Worm (Caenorhabditis elegans) whole organism, mixed stage, embryonic: ENCODE data around the gene gpx-4.

Experiments used
- M03D4.4 ChIP-seq: sonication (generic microtip); optimal IDR thresholded peaks from 2 replicates; lab custom pipeline; 2017; ENCODE audit warnings: mild to moderate bottlenecking, missing genetic modification characterization, missing compliant biosample characterization
- bed-3 ChIP-seq: fragments of 200-800 bp; sonication (Bioruptor generic); optimal IDR thresholded peaks from 3 replicates; lab custom pipeline; 2018; ENCODE audit warnings: mild to moderate bottlenecking, missing genetic modification characterization, moderate library complexity, missing compliant biosample characterization
- blmp-1 ChIP-seq: fragments of 150-350 bp; optimal IDR thresholded peaks from 2 replicates; lab custom pipeline; 2014; ENCODE audit warnings: missing biosample characterization, missing genetic modification characterization
- ceh-39 ChIP-seq: fragments of 150-350 bp; optimal IDR thresholded peaks from 2 replicates; lab custom pipeline; 2014; ENCODE audit warnings: missing biosample characterization, missing genetic modification characterization
- ceh-43 ChIP-seq: fragments of 200-800 bp; sonication (Bioruptor generic); optimal IDR thresholded peaks from 2 replicates; lab custom pipeline; 2018; ENCODE audit warnings: mild to moderate bottlenecking, missing genetic modification characterization, moderate library complexity, missing compliant biosample characterization
- ceh-83 ChIP-seq: fragments of 200-800 bp; sonication (Bioruptor generic); optimal IDR thresholded peaks from 2 replicates; lab custom pipeline; 2018; ENCODE audit warnings: mild to moderate bottlenecking, missing genetic modification characterization, missing compliant biosample characterization
- ces-1 ChIP-seq: fragments of 150-350 bp; optimal IDR thresholded peaks from 2 replicates; lab custom pipeline; 2014; ENCODE audit warnings: missing biosample characterization, missing genetic modification reagents, missing genetic modification characterization
- cnd-1 ChIP-seq: fragments of 200-800 bp; sonication (Bioruptor generic); optimal IDR thresholded peaks from 2 replicates; lab custom pipeline; 2018; ENCODE audit warnings: mild to moderate bottlenecking, missing genetic modification characterization, missing compliant biosample characterization
- drap-1 ChIP-seq: fragments of 200-800 bp; sonication (Bioruptor generic); optimal IDR thresholded peaks from 3 replicates; lab custom pipeline; 2018; ENCODE audit warnings: mild to moderate bottlenecking, missing genetic modification characterization, missing compliant biosample characterization
- elt-1 ChIP-seq: sonication (generic microtip); optimal IDR thresholded peaks from 2 replicates; lab custom pipeline; 2017; ENCODE audit warnings: missing genetic modification characterization, mild to moderate bottlenecking, missing compliant biosample characterization, antibody characterized with exemption, moderate library complexity, borderline replicate concordance; ENCODE audit not compliant: insufficient read depth
- elt-3 ChIP-seq: fragments of 150-350 bp; optimal IDR thresholded peaks from 2 replicates; lab custom pipeline; 2014; ENCODE audit warnings: missing biosample characterization, missing genetic modification characterization
- flh-1 ChIP-seq: fragments of 200-800 bp; sonication (Bioruptor generic); optimal IDR thresholded peaks from 2 replicates; lab custom pipeline; 2018; ENCODE audit warnings: mild to moderate bottlenecking, missing genetic modification characterization, moderate library complexity, missing compliant biosample characterization
- ham-2 ChIP-seq: fragments of 200-800 bp; sonication (Bioruptor generic); optimal IDR thresholded peaks from 2 replicates; lab custom pipeline; 2018; ENCODE audit warnings: mild to moderate bottlenecking, missing genetic modification characterization, missing compliant biosample characterization
- hlh-1 ChIP-seq: fragments of 150-350 bp; optimal IDR thresholded peaks from 2 replicates; lab custom pipeline; 2014; ENCODE audit warnings: missing biosample characterization, missing genetic modification reagents, missing genetic modification characterization
- lin-13 ChIP-seq: fragments of 150-350 bp; optimal IDR thresholded peaks from 2 replicates; lab custom pipeline; 2014; ENCODE audit warnings: missing biosample characterization, missing genetic modification characterization
- lin-32 ChIP-seq: fragments of 200-800 bp; sonication (Bioruptor generic); optimal IDR thresholded peaks from 2 replicates; lab custom pipeline; 2018; ENCODE audit warnings: mild to moderate bottlenecking, missing genetic modification characterization, missing compliant biosample characterization
- lsy-2 ChIP-seq: fragments of 150-350 bp; optimal IDR thresholded peaks from 2 replicates; lab custom pipeline; 2014; ENCODE audit warnings: missing biosample characterization, missing genetic modification characterization
- mab-5 ChIP-seq: fragments of 150-350 bp; optimal IDR thresholded peaks from 2 replicates; lab custom pipeline; 2014; ENCODE audit warnings: missing biosample characterization, missing genetic modification characterization
- mep-1 ChIP-seq: fragments of 150-350 bp; optimal IDR thresholded peaks from 2 replicates; lab custom pipeline; 2017; ENCODE audit warnings: missing biosample characterization, missing genetic modification reagents, missing genetic modification characterization, inconsistent platforms
- mls-2 ChIP-seq: sonication (generic microtip); optimal IDR thresholded peaks from 2 replicates; lab custom pipeline; 2016; ENCODE audit warnings: mild to moderate bottlenecking, missing genetic modification characterization, moderate library complexity, missing compliant biosample characterization
- nhr-12 ChIP-seq: fragments of 150-350 bp; optimal IDR thresholded peaks from 2 replicates; lab custom pipeline; 2014; ENCODE audit warnings: missing biosample characterization, missing genetic modification characterization
- nhr-2 ChIP-seq: fragments of 150-350 bp; optimal IDR thresholded peaks from 2 replicates; lab custom pipeline; 2014; ENCODE audit warnings: missing biosample characterization, missing genetic modification characterization
- nhr-237 ChIP-seq: fragments of 150-350 bp; optimal IDR thresholded peaks from 2 replicates; lab custom pipeline; 2014; ENCODE audit warnings: missing biosample characterization, missing genetic modification characterization
- nhr-28 ChIP-seq: fragments of 150-350 bp; optimal IDR thresholded peaks from 2 replicates; lab custom pipeline; 2014; ENCODE audit warnings: missing biosample characterization, missing genetic modification characterization
- nhr-76 ChIP-seq: sonication (generic microtip); optimal IDR thresholded peaks from 2 replicates; lab custom pipeline; 2017; ENCODE audit warnings: missing biosample characterization, missing genetic modification characterization
- pha-4 ChIP-seq: fragments of 150-350 bp; optimal IDR thresholded peaks from 2 replicates; lab custom pipeline; 2018; ENCODE audit warnings: missing biosample characterization, missing genetic modification reagents, missing genetic modification characterization
- sem-2 ChIP-seq: fragments of 200-800 bp; sonication (Bioruptor generic); optimal IDR thresholded peaks from 2 replicates; lab custom pipeline; 2018; ENCODE audit warnings: mild to moderate bottlenecking, missing genetic modification characterization, missing compliant biosample characterization
- snpc-4 ChIP-seq: fragments of 150-350 bp; optimal IDR thresholded peaks from 2 replicates; lab custom pipeline; 2014; ENCODE audit warnings: missing biosample characterization, missing genetic modification characterization
- sptf-1 ChIP-seq: sonication (generic microtip); optimal IDR thresholded peaks from 2 replicates; lab custom pipeline; 2017; ENCODE audit warnings: mild to moderate bottlenecking, missing genetic modification characterization, moderate library complexity, missing compliant biosample characterization
- tbx-8 ChIP-seq: fragments of 200-800 bp; sonication (Bioruptor generic); optimal IDR thresholded peaks from 2 replicates; lab custom pipeline; 2018; ENCODE audit warnings: mild to moderate bottlenecking, missing genetic modification characterization, moderate library complexity, missing compliant biosample characterization
- unc-120 ChIP-seq: sonication (generic microtip); optimal IDR thresholded peaks from 2 replicates; lab custom pipeline; 2017; ENCODE audit warnings: missing genetic modification characterization, missing compliant biosample characterization; ENCODE audit not compliant: poor library complexity, severe bottlenecking
- unc-39 ChIP-seq: fragments of 150-350 bp; optimal IDR thresholded peaks from 2 replicates; lab custom pipeline; 2014; ENCODE audit warnings: missing biosample characterization, missing genetic modification characterization
- unc-62 ChIP-seq: fragments of 150-350 bp; optimal IDR thresholded peaks from 2 replicates; lab custom pipeline; 2014; ENCODE audit warnings: missing biosample characterization, missing genetic modification reagents, missing genetic modification characterization
- zip-8 ChIP-seq: fragments of 150-350 bp; optimal IDR thresholded peaks from 2 replicates; lab custom pipeline; 2014; ENCODE audit warnings: missing biosample characterization, missing genetic modification characterization
- ztf-11 ChIP-seq: fragments of 150-350 bp; optimal IDR thresholded peaks from 2 replicates; lab custom pipeline; 2014; ENCODE audit warnings: missing biosample characterization, missing genetic modification characterization

gpx-4 gene

ce11 chrIV:2708329-2708965, 33.6 kb upstream of the gpx-4 start:
- no peak for TF ChIP-seq nhr-2 (tag; lab: Kevin White, UChicago)
- no peak for TF ChIP-seq nhr-28 (tag; lab: Kevin White, UChicago)
- TF ChIP-seq mab-5, result no peak
- TF ChIP-seq elt-1, result no peak
- no peak for TF ChIP-seq sptf-1
- peak; percentile 8 for TF ChIP-seq drap-1 (GFP tag; lab: Kevin White, UChicago)
- no peak for TF ChIP-seq zip-8 (tag; lab: Kevin White, UChicago)
- TF ChIP-seq unc-62 (GFP tag; lab: Kevin White, UChicago), result peak; percentile 9
- TF ChIP-seq snpc-4, result no peak
- no peak for TF ChIP-seq ceh-83 (GFP tag; lab: Kevin White, UChicago)
- TF ChIP-seq mls-2 (tag; lab: Kevin White, UChicago), result no peak
- peak; percentile 11 for TF ChIP-seq cnd-1 (tag; lab: Kevin White, UChicago)
- TF ChIP-seq lin-13 (tag; lab: Kevin White, UChicago), result no peak
- TF ChIP-seq flh-1 (GFP tag; lab: Kevin White, UChicago), result no peak
- TF ChIP-seq tbx-8, result no peak
- TF ChIP-seq ceh-43 (GFP tag; lab: Kevin White, UChicago), result no peak
- peak; percentile 39 for TF ChIP-seq unc-120 (tag; lab: Kevin White, UChicago)
- TF ChIP-seq M03D4.4 (tag; lab: Kevin White, UChicago), result no peak
- TF ChIP-seq mep-1 (tag; lab: Kevin White, UChicago), result no peak
- peak; percentile 65 for TF ChIP-seq pha-4
- TF ChIP-seq blmp-1 (tag; lab: Kevin White, UChicago), result no peak
- no peak for TF ChIP-seq unc-39 (tag; lab: Kevin White, UChicago)
- peak; percentile 57 for TF ChIP-seq hlh-1 (tag; lab: Kevin White, UChicago)
- TF ChIP-seq nhr-237 (tag; lab: Kevin White, UChicago), result peak; percentile 57
- no peak for TF ChIP-seq ces-1 (GFP tag; lab: Kevin White, UChicago)
- TF ChIP-seq nhr-12 (tag; lab: Kevin White, UChicago), result no peak
- no peak for TF ChIP-seq ztf-11 (tag; lab: Kevin White, UChicago)
- TF ChIP-seq nhr-76 (tag; lab: Kevin White, UChicago), result no peak
- peak; percentile 8 for TF ChIP-seq ham-2 (GFP tag; lab: Kevin White, UChicago)
- peak; percentile 37 for TF ChIP-seq lsy-2 (tag; lab: Kevin White, UChicago)
- TF ChIP-seq lin-32 (GFP tag; lab: Kevin White, UChicago), result no peak
- TF ChIP-seq sem-2 (GFP tag; lab: Kevin White, UChicago), result no peak
- TF ChIP-seq, all 35 proteins: peak for 9

ce11 chrIV:2707012-2707411, 32.2 kb upstream of the gpx-4 start, which contains the start of gene ubc-8:
ubc-8 (minus strand) TSS chrIV:2707238.
- TF ChIP-seq unc-62 (GFP tag; lab: Kevin White, UChicago) (no peak), snpc-4 (no peak), elt-1 (no peak), tbx-8 (no peak), unc-39 (tag; lab: Kevin White, UChicago) (no peak), flh-1 (GFP tag; lab: Kevin White, UChicago) (no peak), elt-3 (tag; lab: Kevin White, UChicago) (no peak), ceh-39 (tag; lab: Kevin White, UChicago) (no peak), M03D4.4 (tag; lab: Kevin White, UChicago) (no peak), mls-2 (tag; lab: Kevin White, UChicago) (no peak), blmp-1 (tag; lab: Kevin White, UChicago) (no peak), unc-120 (tag; lab: Kevin White, UChicago) (no peak), ham-2 (GFP tag; lab: Kevin White, UChicago) (no peak), ceh-43 (GFP tag; lab: Kevin White, UChicago) (no peak), nhr-76 (tag; lab: Kevin White, UChicago) (no peak), nhr-12 (tag; lab: Kevin White, UChicago) (no peak), bed-3 (GFP tag; lab: Kevin White, UChicago) (no peak), nhr-28 (tag; lab: Kevin White, UChicago) (no peak), mab-5 (no peak), nhr-237 (tag; lab: Kevin White, UChicago) (no peak)

ce11 chrIV:2705675-2706074, 30.9 kb upstream of the gpx-4 start:
- TF ChIP-seq unc-120 (tag; lab: Kevin White, UChicago) (no peak), ceh-83 (GFP tag; lab: Kevin White, UChicago) (peak; percentile 11)
